Worm (Caenorhabditis elegans) whole organism, L4 larva: ENCODE data around the gene F15E6.10.
A peak's percentile ranks its signal among the peaks of the same experiment; 100 is the strongest.

Experiments used
- D1046.2 ChIP-seq: fragments of 200-800 bp; sonication (Bioruptor generic); IDR thresholded peaks from 2 replicates; pipeline ENCODE4 v1.3.6; 2022; ENCODE audit warnings: missing genetic modification characterization, missing compliant biosample characterization
- F26F4.8 ChIP-seq: fragments of 200-800 bp; sonication (Bioruptor generic); conservative IDR thresholded peaks from 2 replicates; pipeline ENCODE4 v1.3.6; 2022; ENCODE audit warnings: missing genetic modification characterization, missing compliant biosample characterization
- F49E8.2 ChIP-seq: sonication (generic microtip); optimal IDR thresholded peaks from 2 replicates; lab custom pipeline; 2016; ENCODE audit warnings: missing compliant biosample characterization, mild to moderate bottlenecking, missing genetic modification characterization, borderline replicate concordance
- T20F7.1 ChIP-seq: fragments of 200-800 bp; sonication (Bioruptor generic); optimal IDR thresholded peaks from 2 replicates; lab custom pipeline; 2018; ENCODE audit warnings: mild to moderate bottlenecking, missing genetic modification characterization, missing compliant biosample characterization
- T26A8.4 ChIP-seq: fragments of 200-800 bp; sonication (Bioruptor generic); IDR thresholded peaks from 2 replicates; pipeline ENCODE4 v1.3.6; 2022; ENCODE audit warnings: missing genetic modification characterization, missing compliant biosample characterization
- Y48G9A.11 ChIP-seq: fragments of 200-800 bp; sonication (Bioruptor generic); IDR thresholded peaks from 2 replicates; pipeline ENCODE4 v1.3.6; 2022; ENCODE audit warnings: missing genetic modification reagents, missing genetic modification characterization, missing compliant biosample characterization
- ZK546.5 ChIP-seq, 2 experiments: sonication (generic microtip); optimal IDR thresholded peaks; 2 replicates each; lab custom pipeline; 2017; ENCODE audit warnings: missing biosample characterization in 2 of 2, missing genetic modification characterization in 2 of 2
- aha-1 ChIP-seq: fragments of 150-350 bp; peaks from one replicate; lab custom pipeline; 2014; ENCODE audit warnings: missing biosample characterization, missing genetic modification characterization
- aly-2 ChIP-seq: sonication (generic microtip); optimal IDR thresholded peaks from 2 replicates; lab custom pipeline; 2018; ENCODE audit warnings: missing biosample characterization, missing genetic modification characterization
- ceh-62 ChIP-seq: sonication (generic microtip); optimal IDR thresholded peaks from 2 replicates; lab custom pipeline; 2017; ENCODE audit warnings: missing biosample characterization, missing genetic modification characterization
- ces-1 ChIP-seq: fragments of 150-350 bp; sonication (generic microtip); optimal IDR thresholded peaks from 4 replicates; lab custom pipeline; 2014; ENCODE audit warnings: missing biosample characterization, missing genetic modification reagents, missing genetic modification characterization
- ctbp-1 ChIP-seq: fragments of 200-800 bp; sonication (Bioruptor generic); IDR thresholded peaks from 2 replicates; pipeline ENCODE4 v1.3.6; 2022; ENCODE audit warnings: missing genetic modification reagents, missing genetic modification characterization, missing compliant biosample characterization
- daf-19 ChIP-seq: fragments of 200-800 bp; sonication (Bioruptor generic); conservative IDR thresholded peaks from 2 replicates; pipeline ENCODE4 v1.3.6; 2022; ENCODE audit warnings: missing genetic modification characterization, missing compliant biosample characterization
- daf-8 ChIP-seq: fragments of 200-800 bp; sonication (Bioruptor generic); IDR thresholded peaks from 2 replicates; pipeline ENCODE4 v1.3.6; 2022; ENCODE audit warnings: missing genetic modification characterization, missing compliant biosample characterization
- dve-1 ChIP-seq: sonication (generic microtip); optimal IDR thresholded peaks from 2 replicates; lab custom pipeline; 2017; ENCODE audit warnings: antibody characterized with exemption, mild to moderate bottlenecking, missing genetic modification characterization, missing compliant biosample characterization; ENCODE audit not compliant: insufficient read depth
- egl-27 ChIP-seq: sonication (generic microtip); optimal IDR thresholded peaks from 3 replicates; lab custom pipeline; 2017; ENCODE audit warnings: missing biosample characterization, missing genetic modification reagents, missing genetic modification characterization
- hlh-11 ChIP-seq: fragments of 200-800 bp; sonication (Bioruptor generic); optimal IDR thresholded peaks from 2 replicates; lab custom pipeline; 2018; ENCODE audit warnings: mild to moderate bottlenecking, missing genetic modification characterization, missing compliant biosample characterization
- hlh-30 ChIP-seq: sonication (generic microtip); optimal IDR thresholded peaks from 2 replicates; lab custom pipeline; 2017; ENCODE audit warnings: antibody characterized with exemption, mild to moderate bottlenecking, missing genetic modification characterization, missing compliant biosample characterization; ENCODE audit not compliant: insufficient read depth
- hmg-1.1 ChIP-seq: fragments of 200-800 bp; sonication (Bioruptor generic); IDR thresholded peaks from 2 replicates; pipeline ENCODE4 v1.3.6; 2022; ENCODE audit warnings: missing genetic modification reagents, missing genetic modification characterization, missing compliant biosample characterization
- jun-1 ChIP-seq: fragments of 150-350 bp; optimal IDR thresholded peaks from 2 replicates; lab custom pipeline; 2014; ENCODE audit warnings: missing biosample characterization, missing genetic modification reagents, missing genetic modification characterization
- lim-7 ChIP-seq: fragments of 200-800 bp; sonication (Bioruptor generic); IDR thresholded peaks from 2 replicates; pipeline ENCODE4 v1.3.6; 2022; ENCODE audit warnings: missing genetic modification characterization, missing compliant biosample characterization
- lin-38 ChIP-seq: fragments of 200-800 bp; sonication (Bioruptor generic); IDR thresholded peaks from 2 replicates; pipeline ENCODE4 v1.3.6; 2022; ENCODE audit warnings: missing genetic modification reagents, missing genetic modification characterization, missing compliant biosample characterization
- lir-3 ChIP-seq: sonication (generic microtip); optimal IDR thresholded peaks from 2 replicates; lab custom pipeline; 2016; ENCODE audit warnings: mild to moderate bottlenecking, missing genetic modification characterization, missing compliant biosample characterization
- lsy-2 ChIP-seq, 2 experiments: fragments of 150-350 bp in 1 of 2; sonication (generic microtip) in 1 of 2; optimal IDR thresholded peaks; 2 replicates each; lab custom pipeline; 2014 to 2017; ENCODE audit warnings: missing biosample characterization in 2 of 2, missing genetic modification characterization in 2 of 2
- madf-5 ChIP-seq, 2 experiments: fragments of 200-800 bp; sonication (Bioruptor generic); IDR thresholded peaks; 2 replicates each; pipeline ENCODE4 v1.3.6; 2022; ENCODE audit warnings: missing compliant biosample characterization in 2 of 2, missing genetic modification characterization in 2 of 2
- mep-1 ChIP-seq: fragments of 150-350 bp; sonication (generic microtip); optimal IDR thresholded peaks from 3 replicates; lab custom pipeline; 2014; ENCODE audit warnings: missing biosample characterization, missing genetic modification characterization
- mes-2 ChIP-seq: sonication (generic microtip); optimal IDR thresholded peaks from 2 replicates; lab custom pipeline; 2016; ENCODE audit warnings: missing genotype, mild to moderate bottlenecking, missing genetic modification characterization, missing compliant biosample characterization; ENCODE audit not compliant: poor library complexity, severe bottlenecking
- mxl-3 ChIP-seq: fragments of 200-800 bp; sonication (Bioruptor generic); optimal IDR thresholded peaks from 2 replicates; lab custom pipeline; 2018; ENCODE audit warnings: mild to moderate bottlenecking, missing genetic modification characterization, missing compliant biosample characterization
- nhr-111 ChIP-seq: fragments of 200-800 bp; sonication (Bioruptor generic); optimal IDR thresholded peaks from 2 replicates; lab custom pipeline; 2018; ENCODE audit warnings: mild to moderate bottlenecking, missing genetic modification characterization, missing compliant biosample characterization
- nhr-237 ChIP-seq: sonication (generic microtip); optimal IDR thresholded peaks from 2 replicates; lab custom pipeline; 2017; ENCODE audit warnings: missing biosample characterization, missing genetic modification characterization
- nhr-25 ChIP-seq: sonication (generic microtip); optimal IDR thresholded peaks from 2 replicates; lab custom pipeline; 2017; ENCODE audit warnings: missing genetic modification characterization, mild to moderate bottlenecking, missing compliant biosample characterization, antibody characterized with exemption, moderate library complexity, borderline replicate concordance; ENCODE audit not compliant: insufficient read depth
- nhr-28 ChIP-seq: fragments of 150-350 bp; optimal IDR thresholded peaks from 2 replicates; lab custom pipeline; 2014; ENCODE audit warnings: missing biosample characterization, missing genetic modification characterization
- nhr-41 ChIP-seq: fragments of 200-800 bp; sonication (Bioruptor generic); IDR thresholded peaks from 2 replicates; pipeline ENCODE4 v1.3.6; 2022; ENCODE audit warnings: missing genetic modification reagents, missing genetic modification characterization, missing compliant biosample characterization
- nhr-42 ChIP-seq: fragments of 200-800 bp; sonication (Bioruptor generic); IDR thresholded peaks from 2 replicates; pipeline ENCODE4 v1.3.6; 2022; ENCODE audit warnings: missing genetic modification characterization, missing compliant biosample characterization
- nhr-76 ChIP-seq: fragments of 150-350 bp; optimal IDR thresholded peaks from 2 replicates; lab custom pipeline; 2014; ENCODE audit warnings: missing biosample characterization, missing genetic modification characterization
- nhr-77 ChIP-seq: fragments of 150-350 bp; optimal IDR thresholded peaks from 2 replicates; lab custom pipeline; 2014; ENCODE audit warnings: missing biosample characterization, missing genetic modification characterization
- rbr-2 ChIP-seq: sonication (generic microtip); optimal IDR thresholded peaks from 2 replicates; lab custom pipeline; 2016; ENCODE audit warnings: missing genotype, missing genetic modification characterization, missing compliant biosample characterization
- set-16 ChIP-seq: fragments of 200-800 bp; sonication (Bioruptor generic); IDR thresholded peaks from 2 replicates; pipeline ENCODE4 v1.3.6; 2022; ENCODE audit warnings: missing genetic modification reagents, missing genetic modification characterization, missing compliant biosample characterization
- spr-3 ChIP-seq: fragments of 200-800 bp; sonication (Bioruptor generic); optimal IDR thresholded peaks from 2 replicates; lab custom pipeline; 2018; ENCODE audit warnings: mild to moderate bottlenecking, missing genetic modification characterization, missing compliant biosample characterization
- zag-1 ChIP-seq: fragments of 150-350 bp; optimal IDR thresholded peaks from 2 replicates; lab custom pipeline; 2014; ENCODE audit warnings: missing biosample characterization, missing genetic modification characterization
- zip-11 ChIP-seq: fragments of 200-800 bp; sonication (Bioruptor generic); IDR thresholded peaks from 2 replicates; pipeline ENCODE4 v1.3.6; 2022; ENCODE audit warnings: missing genetic modification characterization, missing compliant biosample characterization
- zip-2 ChIP-seq: fragments of 150-350 bp; optimal IDR thresholded peaks from 2 replicates; lab custom pipeline; 2014; ENCODE audit warnings: missing biosample characterization, missing genetic modification characterization
- ztf-11 ChIP-seq: fragments of 150-350 bp; optimal IDR thresholded peaks from 2 replicates; lab custom pipeline; 2014; ENCODE audit warnings: missing biosample characterization, missing genetic modification characterization

F15E6.10 gene

ce11 chrIV:4292569-4292968, at the start of gene F15E6.10:
TSS of gene F15E6.10 (plus strand) at chrIV:4292869.
- no peak for TF ChIP-seq ztf-11 (tag; lab: Kevin White, UChicago)
- TF ChIP-seq F49E8.2: no peak
- no peak for TF ChIP-seq ctbp-1 (GFP tag; lab: Robert Waterston, UW)

DNA sequence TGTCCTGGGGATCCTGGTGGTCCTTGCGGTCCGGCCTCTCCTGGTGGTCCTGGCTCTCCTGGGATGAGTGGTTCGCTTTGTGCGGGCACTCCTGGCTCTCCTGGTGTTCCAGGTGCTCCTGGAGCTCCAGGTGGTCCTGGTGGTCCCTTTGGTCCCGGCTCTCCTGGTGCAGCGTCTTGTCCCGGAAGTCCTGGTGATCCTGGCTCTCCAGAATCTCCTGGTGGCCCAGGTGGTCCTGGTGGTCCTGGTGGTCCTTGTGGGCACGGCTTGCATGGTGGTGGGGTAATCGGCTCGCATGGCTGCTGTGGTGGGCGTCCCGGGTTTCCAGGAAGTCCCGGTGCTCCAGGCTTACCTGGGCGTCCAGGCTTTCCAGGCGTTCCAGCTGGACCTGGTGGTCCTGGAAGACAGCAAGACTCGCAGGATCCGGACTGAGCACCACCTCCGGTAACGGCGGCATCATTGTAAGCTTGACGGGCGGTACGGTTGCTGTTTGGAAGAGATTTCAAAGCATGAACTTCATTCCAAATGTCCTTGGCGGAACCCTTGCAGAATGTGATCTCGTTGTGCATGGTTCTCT, 48.8 kb upstream of the F15E6.10 start:
- no peak for TF ChIP-seq T26A8.4 (GFP tag; lab: Robert Waterston, UW)
- peak; percentile 98 for TF ChIP-seq set-16 (GFP tag; lab: Robert Waterston, UW)

- no peak for TF ChIP-seq F49E8.2
- no peak for TF ChIP-seq lin-38 (GFP tag; lab: Robert Waterston, UW)
- no peak for TF ChIP-seq Y48G9A.11
- no peak for TF ChIP-seq daf-19 (GFP tag; lab: Robert Waterston, UW)
- TF ChIP-seq nhr-76 (tag; lab: Kevin White, UChicago): no peak
- TF ChIP-seq nhr-111: no peak
- TF ChIP-seq mxl-3 (GFP tag; lab: Kevin White, UChicago): no peak
- TF ChIP-seq nhr-25 (tag; lab: Kevin White, UChicago): no peak
- no peak for TF ChIP-seq egl-27 (tag; lab: Kevin White, UChicago)
- TF ChIP-seq lir-3 (tag; lab: Kevin White, UChicago): no peak
- TF ChIP-seq aly-2: no peak
- TF ChIP-seq zip-11: no peak
- TF ChIP-seq nhr-28: no peak
- no peak for TF ChIP-seq D1046.2 (GFP tag; lab: Robert Waterston, UW)
- no peak for TF ChIP-seq lim-7 (GFP tag; lab: Robert Waterston, UW)
- no peak for TF ChIP-seq mep-1 (tag; lab: Kevin White, UChicago)
- no peak for TF ChIP-seq nhr-237 (tag; lab: Kevin White, UChicago)
Observed at ce11 chrIV:4244510-4244909, 48.2 kb upstream of the F15E6.10 start, which contains the start of gene col-34. TSS of gene col-34 (minus strand) at chrIV:4244610.

DNA sequence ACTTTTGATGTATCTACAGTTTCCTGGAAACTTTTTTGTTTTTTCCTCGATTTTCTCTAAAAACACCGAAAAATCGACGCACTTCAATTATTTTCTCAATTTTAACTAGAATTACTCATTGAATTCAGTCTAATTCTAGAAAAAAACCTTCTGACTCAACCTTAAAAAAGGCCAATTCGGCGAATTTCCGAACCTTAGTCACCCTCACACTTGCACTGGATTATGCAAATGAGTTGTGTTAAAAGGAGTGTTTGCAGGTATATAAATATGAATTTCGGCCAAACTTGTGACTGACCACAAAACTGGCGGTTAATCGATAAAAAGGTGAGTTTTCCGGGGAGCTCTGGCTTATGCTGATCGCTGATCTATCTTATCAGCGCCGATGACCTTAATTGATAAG, 46.2 kb upstream of the F15E6.10 start, which contains the start of gene ttr-20:
ttr-20 (plus strand) TSS at position 301 of the 400 bp plus-strand sequence.
- TF ChIP-seq zag-1 (tag; lab: Kevin White, UChicago): no peak
- TF ChIP-seq zip-2: no peak
- TF ChIP-seq aha-1 (tag; lab: Kevin White, UChicago): peak; percentile 50

DNA sequence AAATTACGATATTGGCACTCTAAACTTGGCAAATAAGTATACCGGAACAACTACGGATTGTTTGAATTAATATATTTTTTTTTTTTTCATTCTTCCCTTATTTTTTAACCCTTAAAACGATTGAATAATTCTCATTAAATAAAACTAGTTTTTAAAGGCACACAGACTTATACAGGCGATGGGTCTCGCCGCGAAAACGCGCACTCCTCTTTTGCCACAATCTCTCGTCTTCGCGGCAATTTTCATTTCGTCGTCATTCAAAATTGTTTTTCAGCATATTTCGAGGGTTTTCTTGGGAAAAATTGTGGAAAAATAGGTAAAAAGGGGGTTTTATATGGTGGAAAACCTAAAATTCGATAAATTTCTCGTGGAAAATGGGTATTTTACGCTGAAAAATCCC, 45.3 kb upstream of the F15E6.10 start:
- TF ChIP-seq nhr-42 (no peak), nhr-77 (no peak), Y48G9A.11 (no peak), daf-8 (GFP tag; lab: Robert Waterston, UW) (no peak), madf-5 (GFP tag; IDR thresholded peaks at IDR 0.05; lab: Robert Waterston, UW) (no peak), nhr-76 (tag; lab: Kevin White, UChicago) (no peak), lir-3 (tag; lab: Kevin White, UChicago) (no peak), hlh-11 (tag; lab: Kevin White, UChicago) (no peak), jun-1 (no peak), ceh-62 (tag; lab: Kevin White, UChicago) (no peak), T20F7.1 (GFP tag; lab: Kevin White, UChicago) (no peak), mep-1 (tag; lab: Kevin White, UChicago) (peak; percentile 11), F26F4.8 (no peak), lin-38 (GFP tag; lab: Robert Waterston, UW) (peak; percentile 55), dve-1 (tag; lab: Kevin White, UChicago) (peak; percentile 32), aha-1 (tag; lab: Kevin White, UChicago) (peak; percentile 71), mes-2 (tag; lab: Kevin White, UChicago) (peak; percentile 74), hmg-1.1 (GFP tag; lab: Robert Waterston, UW) (no peak), nhr-111 (no peak), hlh-30 (tag; lab: Kevin White, UChicago) (no peak), ZK546.5 (tag; optimal IDR thresholded peaks at IDR 0.05; lab: Kevin White, UChicago) (no peak), nhr-41 (GFP tag; lab: Robert Waterston, UW) (no peak), ztf-11 (tag; lab: Kevin White, UChicago) (no peak), ces-1 (GFP tag; lab: Kevin White, UChicago) (no peak), spr-3 (GFP tag; lab: Kevin White, UChicago) (no peak), lsy-2 (tag; optimal IDR thresholded peaks at IDR 0.05; lab: Kevin White, UChicago) (peak in 1 of 2 experiments; percentile 80), rbr-2 (tag; lab: Kevin White, UChicago) (peak; percentile 42)
